Worm (Caenorhabditis elegans) whole organism, early embryonic: ENCODE data around the gene srbc-49.

Source experiments
- B0310.2 ChIP-seq: sonication (generic microtip); optimal IDR thresholded peaks from 2 replicates; lab custom pipeline; 2016; ENCODE audit warnings: mild to moderate bottlenecking, missing genetic modification characterization, missing compliant biosample characterization
- F13C5.2 ChIP-seq: sonication (generic microtip); optimal IDR thresholded peaks from 2 replicates; lab custom pipeline; 2017; ENCODE audit warnings: mild to moderate bottlenecking, missing genetic modification characterization, inconsistent platforms, missing compliant biosample characterization
- aly-1 ChIP-seq: sonication (generic microtip); optimal IDR thresholded peaks from 2 replicates; lab custom pipeline; 2016; ENCODE audit warnings: missing genetic modification characterization, missing compliant biosample characterization
- ama-1 ChIP-seq: fragments of 150-350 bp; optimal IDR thresholded peaks from 2 replicates; lab custom pipeline; 2014
- ceh-13 ChIP-seq: fragments of 200-800 bp; sonication (Bioruptor generic); optimal IDR thresholded peaks from 2 replicates; lab custom pipeline; 2018; ENCODE audit warnings: mild to moderate bottlenecking, missing genetic modification characterization, missing compliant biosample characterization
- ceh-36 ChIP-seq: sonication (generic microtip); optimal IDR thresholded peaks from 2 replicates; lab custom pipeline; 2016; ENCODE audit warnings: missing genetic modification characterization, inconsistent platforms, missing compliant biosample characterization
- ets-7 ChIP-seq: sonication (generic microtip); optimal IDR thresholded peaks from 2 replicates; lab custom pipeline; 2016; ENCODE audit warnings: missing genotype, missing genetic modification characterization, missing compliant biosample characterization
- flt-1 ChIP-seq: fragments of 200-800 bp; sonication (Bioruptor generic); IDR thresholded peaks from 2 replicates; pipeline ENCODE4 v1.3.6; 2022; ENCODE audit warnings: missing genetic modification characterization, missing compliant biosample characterization
- hmbx-1 ChIP-seq: sonication (generic microtip); optimal IDR thresholded peaks from 2 replicates; lab custom pipeline; 2016; ENCODE audit warnings: mild to moderate bottlenecking, missing genetic modification characterization, missing compliant biosample characterization
- hmg-4 ChIP-seq: fragments of 200-800 bp; sonication (Bioruptor generic); optimal IDR thresholded peaks from 2 replicates; lab custom pipeline; 2018; ENCODE audit warnings: mild to moderate bottlenecking, missing genetic modification characterization, missing compliant biosample characterization
- hnd-1 ChIP-seq: sonication (generic microtip); optimal IDR thresholded peaks from 2 replicates; lab custom pipeline; 2016; ENCODE audit warnings: missing genetic modification characterization, missing compliant biosample characterization
- pes-1 ChIP-seq: fragments of 200-800 bp; sonication (Bioruptor generic); IDR thresholded peaks from 2 replicates; pipeline ENCODE4 v1.3.6; 2022; ENCODE audit warnings: missing genetic modification reagents, missing genetic modification characterization, missing compliant biosample characterization
- scrt-1 ChIP-seq: fragments of 200-800 bp; sonication (Bioruptor generic); IDR thresholded peaks from 2 replicates; pipeline ENCODE4 v1.3.6; 2022; ENCODE audit warnings: missing genetic modification characterization, missing compliant biosample characterization
- sea-1 ChIP-seq: fragments of 200-800 bp; sonication (Bioruptor generic); conservative IDR thresholded peaks from 2 replicates; pipeline ENCODE4 v1.3.6; 2022; ENCODE audit warnings: missing genetic modification characterization, missing compliant biosample characterization
- tbx-11 ChIP-seq: fragments of 200-800 bp; sonication (Bioruptor generic); IDR thresholded peaks from 2 replicates; pipeline ENCODE4 v1.3.6; 2022; ENCODE audit warnings: missing genetic modification characterization, missing compliant biosample characterization
- tbx-37 ChIP-seq: fragments of 200-800 bp; sonication (Bioruptor generic); conservative IDR thresholded peaks from 2 replicates; pipeline ENCODE4 v1.3.6; 2022; ENCODE audit warnings: missing genetic modification reagents, missing genetic modification characterization, missing compliant biosample characterization
- tra-4 ChIP-seq: sonication (generic microtip); optimal IDR thresholded peaks from 2 replicates; lab custom pipeline; 2017; ENCODE audit warnings: missing genetic modification characterization, missing compliant biosample characterization

Gene srbc-49

ce11 chrV:15821398-15821797 lies at the start of gene srbc-49:
TSS of gene srbc-49 (plus strand) at chrV:15821698.
- TF ChIP-seq tbx-11 (GFP tag; lab: Robert Waterston, UW), result no peak
- TF ChIP-seq aly-1 (tag; lab: Kevin White, UChicago), result no peak
- no peak for TF ChIP-seq ceh-13 (GFP tag; lab: Kevin White, UChicago)
- TF ChIP-seq hmg-4 (GFP tag; lab: Kevin White, UChicago), result no peak
- TF ChIP-seq hmbx-1 (tag; lab: Kevin White, UChicago), result no peak
- TF ChIP-seq hnd-1, result no peak
- no peak for TF ChIP-seq B0310.2 (tag; lab: Kevin White, UChicago)
- no peak for TF ChIP-seq F13C5.2 (tag; lab: Kevin White, UChicago)
- TF ChIP-seq flt-1 (GFP tag; lab: Robert Waterston, UW), result no peak
- TF ChIP-seq ets-7 (tag; lab: Kevin White, UChicago), result no peak
- TF ChIP-seq scrt-1 (GFP tag; lab: Robert Waterston, UW), result no peak
- TF ChIP-seq tbx-37 (GFP tag; lab: Robert Waterston, UW), result no peak
- no peak for TF ChIP-seq tra-4 (tag; lab: Kevin White, UChicago)
- TF ChIP-seq pes-1 (GFP tag; lab: Robert Waterston, UW), result no peak
- TF ChIP-seq ceh-36 (tag; lab: Kevin White, UChicago), result no peak
- no peak for TF ChIP-seq ama-1 (lab: Kevin White, UChicago)
- no peak for TF ChIP-seq sea-1 (GFP tag; lab: Robert Waterston, UW)

DNA sequence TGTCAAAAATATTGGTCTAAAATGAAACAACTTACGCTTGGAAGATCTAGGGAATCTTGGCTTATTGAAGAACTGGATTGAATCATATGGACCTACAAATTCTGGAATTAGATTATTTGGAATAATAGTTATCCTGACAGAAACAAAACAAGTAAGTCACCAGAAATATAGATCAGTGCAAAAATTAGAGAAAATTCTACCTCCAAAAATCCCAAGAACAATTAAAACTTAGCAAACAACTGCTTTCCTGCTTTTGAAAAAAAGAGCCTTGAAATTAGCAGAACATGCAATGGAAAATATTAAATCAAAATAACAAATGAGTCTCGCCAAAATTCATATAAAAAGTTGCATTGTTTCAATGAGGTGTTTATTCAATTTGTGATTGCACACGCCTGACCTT lies 48.4 kb upstream of the srbc-49 start, which contains the start of gene nhr-60:
Gene nhr-60 (minus strand): TSS at position 101 of the 400 bp plus-strand sequence.
- TF ChIP-seq tbx-11 (GFP tag; lab: Robert Waterston, UW) (no peak), ets-7 (tag; lab: Kevin White, UChicago) (no peak), scrt-1 (GFP tag; lab: Robert Waterston, UW) (no peak), pes-1 (GFP tag; lab: Robert Waterston, UW) (no peak), B0310.2 (tag; lab: Kevin White, UChicago) (no peak), F13C5.2 (tag; lab: Kevin White, UChicago) (no peak), ceh-13 (GFP tag; lab: Kevin White, UChicago) (no peak), hmbx-1 (tag; lab: Kevin White, UChicago) (no peak), aly-1 (tag; lab: Kevin White, UChicago) (no peak), tra-4 (tag; lab: Kevin White, UChicago) (no peak), hnd-1 (no peak), flt-1 (GFP tag; lab: Robert Waterston, UW) (no peak)

- no peak for TF ChIP-seq ets-7 (tag; lab: Kevin White, UChicago)
These were observed 47.6 kb upstream of the srbc-49 start for ce11 chrV:15773941-15774340.

DNA sequence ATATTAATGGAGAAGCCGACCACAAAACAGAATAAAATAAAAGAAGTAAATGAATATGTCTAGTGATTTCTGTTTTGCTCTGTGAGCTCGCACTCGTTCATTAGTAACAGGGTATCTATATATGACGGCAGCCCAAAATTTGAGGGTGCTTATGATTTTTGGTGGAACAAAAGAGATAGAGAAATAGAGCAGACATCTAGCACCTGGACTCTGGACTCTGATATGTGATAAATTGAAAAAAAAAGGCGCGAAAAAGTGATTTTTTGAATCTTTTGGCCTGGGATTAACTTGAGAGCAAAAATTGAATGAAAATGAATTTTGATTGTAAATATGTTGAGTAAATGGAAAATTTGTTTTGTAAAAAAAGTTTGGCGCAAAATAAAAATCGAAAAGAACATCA lies 44.8 kb upstream of the srbc-49 start, which contains the start of gene nhr-283:
Gene nhr-283 (minus strand): TSS at position 101 of the 400 bp plus-strand sequence.
- TF ChIP-seq ama-1 (lab: Kevin White, UChicago) (no peak), ets-7 (tag; lab: Kevin White, UChicago) (no peak), tbx-11 (GFP tag; lab: Robert Waterston, UW) (no peak), ceh-13 (GFP tag; lab: Kevin White, UChicago) (no peak), hmg-4 (GFP tag; lab: Kevin White, UChicago) (no peak), ceh-36 (tag; lab: Kevin White, UChicago) (no peak), tra-4 (tag; lab: Kevin White, UChicago) (no peak), tbx-37 (GFP tag; lab: Robert Waterston, UW) (no peak), aly-1 (tag; lab: Kevin White, UChicago) (no peak)

DNA sequence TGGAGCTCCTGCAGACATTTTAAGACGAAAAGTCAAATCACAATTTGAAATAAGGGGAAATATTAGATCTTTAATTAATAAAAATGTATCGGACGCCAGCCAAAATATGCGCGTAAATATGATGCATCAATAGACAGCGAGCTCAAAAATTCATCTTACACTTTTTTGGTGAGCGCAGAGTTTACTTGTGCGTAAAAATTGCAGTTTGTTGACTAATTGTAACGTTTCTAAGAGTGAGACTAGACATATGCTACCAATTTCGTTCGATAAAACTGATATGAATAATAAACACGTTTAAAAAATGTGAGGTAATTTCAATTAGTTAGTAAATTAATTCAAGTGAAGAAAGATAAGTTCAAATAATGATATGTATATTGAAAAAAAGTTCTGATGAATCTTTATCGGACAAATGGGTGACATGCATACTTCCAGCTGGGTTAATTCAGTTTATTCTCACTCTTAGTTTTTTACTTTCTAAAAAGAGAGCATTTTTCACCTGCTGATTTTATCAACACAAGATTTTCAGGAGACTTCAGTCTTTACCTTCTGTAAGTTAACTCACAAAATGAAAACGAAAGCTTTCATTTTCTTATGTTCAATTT lies 42.3 kb upstream of the srbc-49 start, which contains the start of the genes nhr-285 and irld-52:
Gene nhr-285 (minus strand): TSS at position 101 of the 602 bp plus-strand sequence.
Gene irld-52 (plus strand): TSS at position 552 of the 602 bp plus-strand sequence.
- TF ChIP-seq flt-1 (GFP tag; lab: Robert Waterston, UW) (no peak), ceh-36 (tag; lab: Kevin White, UChicago) (no peak), hmbx-1 (tag; lab: Kevin White, UChicago) (no peak), pes-1 (GFP tag; lab: Robert Waterston, UW) (no peak), ceh-13 (GFP tag; lab: Kevin White, UChicago) (no peak), hmg-4 (GFP tag; lab: Kevin White, UChicago) (no peak), B0310.2 (tag; lab: Kevin White, UChicago) (no peak), ets-7 (tag; lab: Kevin White, UChicago) (no peak), tbx-11 (GFP tag; lab: Robert Waterston, UW) (no peak), tbx-37 (GFP tag; lab: Robert Waterston, UW) (no peak), scrt-1 (GFP tag; lab: Robert Waterston, UW) (no peak), aly-1 (tag; lab: Kevin White, UChicago) (no peak), tra-4 (tag; lab: Kevin White, UChicago) (no peak)

DNA sequence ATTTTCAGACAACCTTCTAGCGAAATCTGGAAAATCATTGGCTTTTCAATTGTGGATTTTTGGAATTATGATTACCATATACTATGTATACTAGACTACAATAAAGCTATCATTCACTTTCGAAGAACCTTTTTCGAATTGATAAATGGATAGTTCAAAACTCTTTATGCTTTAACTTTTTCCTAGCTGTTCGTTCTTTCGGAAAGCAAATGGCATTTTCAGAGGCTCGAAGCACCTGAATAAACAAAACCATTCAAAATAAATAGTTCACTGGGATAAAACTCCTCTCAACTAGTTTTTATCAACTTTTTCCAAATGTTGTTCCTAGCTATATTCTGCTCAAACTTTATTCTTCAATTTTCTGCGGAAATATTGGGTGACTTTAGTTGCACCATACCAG lies 40.4 kb upstream of the srbc-49 start, which contains the start of gene T26E4.2:
Gene T26E4.2 (plus strand): TSS at position 301 of the 400 bp plus-strand sequence.
- no peak for TF ChIP-seq B0310.2 (tag; lab: Kevin White, UChicago)
- TF ChIP-seq tbx-11 (GFP tag; lab: Robert Waterston, UW), result no peak
- no peak for TF ChIP-seq hmbx-1 (tag; lab: Kevin White, UChicago)
- TF ChIP-seq pes-1 (GFP tag; lab: Robert Waterston, UW), result no peak
- no peak for TF ChIP-seq sea-1 (GFP tag; lab: Robert Waterston, UW)
- no peak for TF ChIP-seq flt-1 (GFP tag; lab: Robert Waterston, UW)
- no peak for TF ChIP-seq tbx-37 (GFP tag; lab: Robert Waterston, UW)
- TF ChIP-seq hmg-4 (GFP tag; lab: Kevin White, UChicago), result no peak
- no peak for TF ChIP-seq ama-1 (lab: Kevin White, UChicago)
- no peak for TF ChIP-seq F13C5.2 (tag; lab: Kevin White, UChicago)
- TF ChIP-seq tra-4 (tag; lab: Kevin White, UChicago), result no peak
